Worm (Caenorhabditis elegans) whole organism, early embryonic: Measurements from ENCODE around the gene W06A7.4.

Experiments used
- B0310.2 ChIP-seq: sonication (generic microtip); optimal IDR thresholded peaks from 2 replicates; lab custom pipeline; 2016; ENCODE audit warnings: mild to moderate bottlenecking, missing genetic modification characterization, missing compliant biosample characterization
- F13C5.2 ChIP-seq: sonication (generic microtip); optimal IDR thresholded peaks from 2 replicates; lab custom pipeline; 2017; ENCODE audit warnings: mild to moderate bottlenecking, missing genetic modification characterization, inconsistent platforms, missing compliant biosample characterization
- aly-1 ChIP-seq: sonication (generic microtip); optimal IDR thresholded peaks from 2 replicates; lab custom pipeline; 2016; ENCODE audit warnings: missing genetic modification characterization, missing compliant biosample characterization
- ama-1 ChIP-seq: fragments of 150-350 bp; optimal IDR thresholded peaks from 2 replicates; lab custom pipeline; 2014
- ceh-13 ChIP-seq: fragments of 200-800 bp; sonication (Bioruptor generic); optimal IDR thresholded peaks from 2 replicates; lab custom pipeline; 2018; ENCODE audit warnings: mild to moderate bottlenecking, missing genetic modification characterization, missing compliant biosample characterization
- ceh-36 ChIP-seq: sonication (generic microtip); optimal IDR thresholded peaks from 2 replicates; lab custom pipeline; 2016; ENCODE audit warnings: missing genetic modification characterization, inconsistent platforms, missing compliant biosample characterization
- ets-7 ChIP-seq: sonication (generic microtip); optimal IDR thresholded peaks from 2 replicates; lab custom pipeline; 2016; ENCODE audit warnings: missing genotype, missing genetic modification characterization, missing compliant biosample characterization
- flt-1 ChIP-seq: fragments of 200-800 bp; sonication (Bioruptor generic); IDR thresholded peaks from 2 replicates; pipeline ENCODE4 v1.3.6; 2022; ENCODE audit warnings: missing genetic modification characterization, missing compliant biosample characterization
- hmbx-1 ChIP-seq: sonication (generic microtip); optimal IDR thresholded peaks from 2 replicates; lab custom pipeline; 2016; ENCODE audit warnings: mild to moderate bottlenecking, missing genetic modification characterization, missing compliant biosample characterization
- hmg-4 ChIP-seq: fragments of 200-800 bp; sonication (Bioruptor generic); optimal IDR thresholded peaks from 2 replicates; lab custom pipeline; 2018; ENCODE audit warnings: mild to moderate bottlenecking, missing genetic modification characterization, missing compliant biosample characterization
- hnd-1 ChIP-seq: sonication (generic microtip); optimal IDR thresholded peaks from 2 replicates; lab custom pipeline; 2016; ENCODE audit warnings: missing genetic modification characterization, missing compliant biosample characterization
- pes-1 ChIP-seq: fragments of 200-800 bp; sonication (Bioruptor generic); IDR thresholded peaks from 2 replicates; pipeline ENCODE4 v1.3.6; 2022; ENCODE audit warnings: missing genetic modification reagents, missing genetic modification characterization, missing compliant biosample characterization
- scrt-1 ChIP-seq: fragments of 200-800 bp; sonication (Bioruptor generic); IDR thresholded peaks from 2 replicates; pipeline ENCODE4 v1.3.6; 2022; ENCODE audit warnings: missing genetic modification characterization, missing compliant biosample characterization
- sea-1 ChIP-seq: fragments of 200-800 bp; sonication (Bioruptor generic); conservative IDR thresholded peaks from 2 replicates; pipeline ENCODE4 v1.3.6; 2022; ENCODE audit warnings: missing genetic modification characterization, missing compliant biosample characterization
- tbx-11 ChIP-seq: fragments of 200-800 bp; sonication (Bioruptor generic); IDR thresholded peaks from 2 replicates; pipeline ENCODE4 v1.3.6; 2022; ENCODE audit warnings: missing genetic modification characterization, missing compliant biosample characterization
- tbx-37 ChIP-seq: fragments of 200-800 bp; sonication (Bioruptor generic); conservative IDR thresholded peaks from 2 replicates; pipeline ENCODE4 v1.3.6; 2022; ENCODE audit warnings: missing genetic modification reagents, missing genetic modification characterization, missing compliant biosample characterization
- tra-4 ChIP-seq: sonication (generic microtip); optimal IDR thresholded peaks from 2 replicates; lab custom pipeline; 2017; ENCODE audit warnings: missing genetic modification characterization, missing compliant biosample characterization

W06A7.4 gene

ce11 chrV:14854261-14854660, 30.0 kb downstream of the W06A7.4 start:
- TF ChIP-seq aly-1 (tag; lab: Kevin White, UChicago) (no peak), ets-7 (tag; lab: Kevin White, UChicago) (no peak), tra-4 (tag; lab: Kevin White, UChicago) (no peak), ceh-13 (GFP tag; lab: Kevin White, UChicago) (no peak), sea-1 (GFP tag; lab: Robert Waterston, UW) (no peak), hmg-4 (GFP tag; lab: Kevin White, UChicago) (no peak), B0310.2 (no peak), F13C5.2 (tag; lab: Kevin White, UChicago) (no peak), ceh-36 (tag; lab: Kevin White, UChicago) (no peak)

ce11 chrV:14855626-14856025, 31.4 kb downstream of the W06A7.4 start:
- TF ChIP-seq hnd-1 (tag; lab: Kevin White, UChicago) (peak; percentile 32), F13C5.2 (tag; lab: Kevin White, UChicago) (peak; percentile 56), ama-1 (lab: Kevin White, UChicago) (no peak), ceh-36 (tag; lab: Kevin White, UChicago) (peak; percentile 65), B0310.2 (peak; percentile 38), ceh-13 (GFP tag; lab: Kevin White, UChicago) (peak; percentile 62), aly-1 (tag; lab: Kevin White, UChicago) (peak; percentile 24), pes-1 (GFP tag; lab: Robert Waterston, UW) (peak; percentile 86), tbx-11 (GFP tag; lab: Robert Waterston, UW) (peak; percentile 72), tra-4 (tag; lab: Kevin White, UChicago) (peak; percentile 27), scrt-1 (GFP tag; lab: Robert Waterston, UW) (peak; percentile 87), ets-7 (tag; lab: Kevin White, UChicago) (no peak), sea-1 (GFP tag; lab: Robert Waterston, UW) (peak; percentile 72), hmbx-1 (tag; lab: Kevin White, UChicago) (peak; percentile 39), tbx-37 (GFP tag; lab: Robert Waterston, UW) (peak; percentile 56), flt-1 (GFP tag; lab: Robert Waterston, UW) (peak; percentile 86), hmg-4 (GFP tag; lab: Kevin White, UChicago) (peak; percentile 72)

- TF ChIP-seq F13C5.2 (tag; lab: Kevin White, UChicago) (no peak), scrt-1 (GFP tag; lab: Robert Waterston, UW) (no peak), hnd-1 (tag; lab: Kevin White, UChicago) (no peak), ets-7 (tag; lab: Kevin White, UChicago) (no peak), pes-1 (GFP tag; lab: Robert Waterston, UW) (no peak)
Observed at ce11 chrV:14858503-14858902, 34.3 kb downstream of the W06A7.4 start, which contains the start of gene npr-13. Gene npr-13, minus strand, starts transcription at chrV:14858603.

- no peak for TF ChIP-seq hmbx-1 (tag; lab: Kevin White, UChicago)
- no peak for TF ChIP-seq hmg-4 (GFP tag; lab: Kevin White, UChicago)
Observed at ce11 chrV:14859380-14859779, 35.2 kb downstream of the W06A7.4 start.

- no peak for TF ChIP-seq ceh-13 (GFP tag; lab: Kevin White, UChicago)
- TF ChIP-seq scrt-1 (GFP tag; lab: Robert Waterston, UW), result no peak
- TF ChIP-seq tra-4 (tag; lab: Kevin White, UChicago), result no peak
- TF ChIP-seq ama-1 (lab: Kevin White, UChicago), result no peak
- no peak for TF ChIP-seq aly-1 (tag; lab: Kevin White, UChicago)
- TF ChIP-seq hmbx-1 (tag; lab: Kevin White, UChicago), result no peak
- no peak for TF ChIP-seq B0310.2
- no peak for TF ChIP-seq pes-1 (GFP tag; lab: Robert Waterston, UW)
- no peak for TF ChIP-seq sea-1 (GFP tag; lab: Robert Waterston, UW)
- TF ChIP-seq flt-1 (GFP tag; lab: Robert Waterston, UW), result no peak
- TF ChIP-seq tbx-11 (GFP tag; lab: Robert Waterston, UW), result no peak
- TF ChIP-seq hnd-1 (tag; lab: Kevin White, UChicago), result no peak
- no peak for TF ChIP-seq hmg-4 (GFP tag; lab: Kevin White, UChicago)
Observed at ce11 chrV:14868181-14868580, 44.0 kb downstream of the W06A7.4 start, which contains the start of gene gcy-14. Gene gcy-14, minus strand, starts transcription at chrV:14868281.

ce11 chrV:14871365-14871764, 47.1 kb downstream of the W06A7.4 start, which contains the start of gene ZC412.3:
Gene ZC412.3, minus strand, starts transcription at chrV:14871547.
- no peak for TF ChIP-seq tbx-11 (GFP tag; lab: Robert Waterston, UW)

- TF ChIP-seq sea-1 (GFP tag; lab: Robert Waterston, UW), result no peak
- TF ChIP-seq tra-4 (tag; lab: Kevin White, UChicago), result no peak
- no peak for TF ChIP-seq pes-1 (GFP tag; lab: Robert Waterston, UW)
- TF ChIP-seq flt-1 (GFP tag; lab: Robert Waterston, UW), result no peak
- no peak for TF ChIP-seq aly-1 (tag; lab: Kevin White, UChicago)
- no peak for TF ChIP-seq tbx-37 (GFP tag; lab: Robert Waterston, UW)
- TF ChIP-seq hnd-1 (tag; lab: Kevin White, UChicago), result no peak
- no peak for TF ChIP-seq ets-7 (tag; lab: Kevin White, UChicago)
- TF ChIP-seq B0310.2, result no peak
- no peak for TF ChIP-seq tbx-11 (GFP tag; lab: Robert Waterston, UW)
Observed at ce11 chrV:14875371-14875770, 51.1 kb downstream of the W06A7.4 start, which contains the start of gene ZC412.5. Gene ZC412.5, minus strand, starts transcription at chrV:14875471.

ce11 chrV:14876257-14876656, 52.0 kb downstream of the W06A7.4 start:
- TF ChIP-seq hmg-4 (GFP tag; lab: Kevin White, UChicago) (peak; percentile 41), scrt-1 (GFP tag; lab: Robert Waterston, UW) (peak; percentile 74), pes-1 (GFP tag; lab: Robert Waterston, UW) (peak; percentile 83), tbx-37 (GFP tag; lab: Robert Waterston, UW) (peak; percentile 49; the same call in 1 of the 2 replicates), flt-1 (GFP tag; lab: Robert Waterston, UW) (peak; percentile 73), ceh-13 (GFP tag; lab: Kevin White, UChicago) (peak; percentile 30), F13C5.2 (tag; lab: Kevin White, UChicago) (peak; percentile 44), hmbx-1 (tag; lab: Kevin White, UChicago) (no peak), tbx-11 (GFP tag; lab: Robert Waterston, UW) (peak; percentile 45; the same call in 1 of the 2 replicates), B0310.2 (peak; percentile 72), hnd-1 (tag; lab: Kevin White, UChicago) (no peak), ets-7 (tag; lab: Kevin White, UChicago) (no peak), ceh-36 (tag; lab: Kevin White, UChicago) (peak; percentile 53)
